Worm (Caenorhabditis elegans): Measurements from ENCODE around the gene T21D12.7.
A peak's percentile ranks its signal among the peaks of the same experiment; 100 is the strongest.

Gene T21D12.7

DNA sequence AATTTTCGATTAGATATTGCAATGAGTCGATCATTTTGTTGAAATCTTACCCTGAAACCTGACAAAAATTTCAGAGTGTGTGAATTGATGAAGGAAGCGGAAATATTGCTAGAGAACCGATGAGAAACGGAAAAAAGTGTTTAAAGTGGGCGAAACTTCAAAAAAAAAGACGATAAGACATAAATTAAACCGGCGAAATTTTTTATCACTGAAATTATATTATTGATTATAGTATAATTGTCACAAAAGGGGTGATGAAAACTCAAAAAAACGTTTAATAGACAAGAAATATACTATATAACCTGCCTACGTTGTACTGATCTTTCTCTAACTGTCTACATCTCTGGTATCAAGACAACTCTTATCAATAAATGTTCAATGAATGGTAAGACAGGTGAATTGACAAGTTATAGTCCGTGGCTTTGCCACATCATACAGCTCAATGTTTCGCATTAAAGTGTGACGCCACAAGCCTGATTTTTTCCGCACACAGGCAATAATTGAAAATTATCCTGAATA, 45.9 kb upstream of the T21D12.7 start, which contains the start of gene pxmp-4:
Gene pxmp-4 (minus strand): TSS at position 51 of the 519 bp plus-strand sequence.
- TF ChIP-seq madf-9 (GFP tag; conservative IDR thresholded peaks at IDR 0.05), result no peak
- no peak for TF ChIP-seq ceh-20 (GFP tag; IDR thresholded peaks at IDR 0.05)
- no peak for TF ChIP-seq ZK546.5 (tag; optimal IDR thresholded peaks at IDR 0.05)
- no peak for TF ChIP-seq zip-11 (GFP tag; IDR thresholded peaks at IDR 0.05)
- no peak for TF ChIP-seq tra-1 (GFP tag; IDR thresholded peaks at IDR 0.05)
- TF ChIP-seq php-3 (GFP tag; IDR thresholded peaks at IDR 0.05), result peak; percentile 79; the same call in 1 of the 2 replicates
- TF ChIP-seq lin-39 (tag; optimal IDR thresholded peaks at IDR 0.05), result no peak
- no peak for TF ChIP-seq daf-8 (GFP tag; IDR thresholded peaks at IDR 0.05)
- no peak for TF ChIP-seq attf-4 (tag; optimal IDR thresholded peaks at IDR 0.05)
- TF ChIP-seq nhr-42 (GFP tag; IDR thresholded peaks at IDR 0.05), result no peak
- no peak for TF ChIP-seq dpl-1 (GFP tag; optimal IDR thresholded peaks at IDR 0.05)
- peak; percentile 35 for TF ChIP-seq nhr-48 (tag; optimal IDR thresholded peaks at IDR 0.05)
- TF ChIP-seq hlh-11 (tag; optimal IDR thresholded peaks at IDR 0.05), result peak; percentile 19
- TF ChIP-seq nhr-28 (tag; optimal IDR thresholded peaks at IDR 0.05), result peak; percentile 68
- peak; percentile 74 for TF ChIP-seq dmd-6 (GFP tag; IDR thresholded peaks at IDR 0.05)
- peak in 1 of 2 experiments; percentile 85 for TF ChIP-seq unc-62 (GFP tag; optimal IDR thresholded peaks at IDR 0.05 in 1 of 2)
- TF ChIP-seq unc-62 (tag; optimal IDR thresholded peaks at IDR 0.05), result no peak
- no peak for TF ChIP-seq lin-1 (GFP tag; IDR thresholded peaks at IDR 0.05)
- peak; percentile 50 for TF ChIP-seq pqm-1 (tag; optimal IDR thresholded peaks at IDR 0.05)
- peak; percentile 74 for TF ChIP-seq dve-1 (tag; optimal IDR thresholded peaks at IDR 0.05; ENCODE audit: insufficient read depth)
- TF ChIP-seq nhr-25 (tag; optimal IDR thresholded peaks at IDR 0.05; ENCODE audit: borderline replicate concordance, insufficient read depth), result no peak
- TF ChIP-seq nhr-111 (GFP tag; optimal IDR thresholded peaks at IDR 0.05), result no peak
- no peak for TF ChIP-seq nhr-10 (tag; optimal IDR thresholded peaks at IDR 0.05)
- no peak for TF ChIP-seq daf-16 (GFP tag; optimal IDR thresholded peaks at IDR 0.05)
- TF ChIP-seq daf-16 (tag; optimal IDR thresholded peaks at IDR 0.05), result peak; percentile 58

ce11 chrIV:330523-330922, 39.3 kb upstream of the T21D12.7 start, which contains the start of gene F18F11.4:
TSS of gene F18F11.4 (plus strand) at chrIV:330823.
- no peak for TF ChIP-seq nhr-28 (tag; optimal IDR thresholded peaks at IDR 0.05)

DNA sequence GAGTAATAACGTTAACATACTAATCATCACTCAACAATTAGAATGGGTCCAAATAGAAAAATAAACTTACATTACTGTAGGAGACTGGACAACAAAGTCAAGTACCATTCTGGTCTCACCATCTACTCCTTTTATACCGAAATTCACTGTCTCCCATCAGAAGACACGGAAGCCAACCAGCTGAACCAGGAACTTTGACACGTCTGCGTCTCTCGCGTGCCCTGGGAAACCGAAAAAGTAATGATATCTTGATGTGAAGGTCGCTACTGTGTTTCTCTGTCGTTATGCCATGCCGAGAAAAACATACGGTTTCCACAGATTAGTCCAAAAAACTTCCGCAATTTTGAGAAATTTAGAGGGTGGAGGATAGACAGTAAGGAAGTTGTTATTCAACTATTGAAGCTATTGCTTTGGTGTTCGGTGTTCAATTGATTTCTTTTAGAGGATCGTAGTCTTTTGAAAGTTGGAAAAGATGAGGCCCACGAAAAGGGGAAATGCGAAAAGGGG, 35.4 kb upstream of the T21D12.7 start, which contains the start of gene col-101:
Gene col-101 (minus strand): TSS at position 457 of the 507 bp plus-strand sequence.
- TF ChIP-seq sdz-12 (GFP tag; optimal IDR thresholded peaks at IDR 0.05) (no peak), aha-1 (tag) (no peak), zag-1 (tag; optimal IDR thresholded peaks at IDR 0.05) (no peak), rbr-2 (tag; optimal IDR thresholded peaks at IDR 0.05) (no peak), Y105C5A.15 (GFP tag; IDR thresholded peaks at IDR 0.05) (no peak), nhr-10 (tag; optimal IDR thresholded peaks at IDR 0.05) (no peak)

DNA sequence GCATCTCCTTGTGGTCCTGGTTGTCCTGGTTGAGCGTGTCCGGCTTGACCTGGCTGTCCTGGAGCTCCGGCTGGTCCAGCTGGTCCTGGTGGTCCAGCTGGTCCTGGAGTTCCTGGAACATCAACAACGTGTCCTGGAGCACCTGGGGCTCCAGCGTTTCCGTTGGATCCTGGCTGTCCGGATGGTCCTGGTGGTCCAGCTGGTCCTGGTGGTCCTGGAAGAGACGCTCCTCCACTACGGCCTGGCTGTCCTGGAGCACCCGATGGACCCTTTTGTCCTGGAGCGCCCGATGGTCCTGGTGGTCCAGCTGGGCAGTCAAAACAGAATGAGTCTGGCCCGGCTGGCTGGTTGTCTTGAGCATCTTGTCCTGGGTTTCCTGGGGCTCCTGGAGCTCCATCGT, 34.4 kb upstream of the T21D12.7 start:
- TF ChIP-seq lin-29 (GFP tag; IDR thresholded peaks at IDR 0.05) (no peak), Y5F2A.4 (GFP tag; optimal IDR thresholded peaks at IDR 0.05) (peak; percentile 26), set-16 (GFP tag; IDR thresholded peaks at IDR 0.05) (peak; percentile 97), jun-1 (tag; optimal IDR thresholded peaks at IDR 0.05) (no peak), Y48G9A.11 (GFP tag; IDR thresholded peaks at IDR 0.05) (0 out of 2 replicates have a peak, but pooled peaks have one; percentile 32), egl-43 (GFP tag; IDR thresholded peaks at IDR 0.05) (0 out of 2 replicates have a peak, but pooled peaks have one; percentile 38)

Measured in whole organism, L4 larva.